Worm (Caenorhabditis elegans) whole organism, young adult: ENCODE results near the gene R05G6.4.
A peak's percentile ranks its signal among the peaks of the same experiment; 100 is the strongest.

Experiments
- K12H6.12 ChIP-seq: fragments of 200-800 bp; sonication (Bioruptor generic); optimal IDR thresholded peaks from 2 replicates; lab custom pipeline; 2018; ENCODE audit warnings: mild to moderate bottlenecking, missing genetic modification characterization, missing compliant biosample characterization
- Y56A3A.18 ChIP-seq: fragments of 200-800 bp; sonication (Bioruptor generic); IDR thresholded peaks from 2 replicates; pipeline ENCODE4 v1.3.6; 2022; ENCODE audit warnings: missing genetic modification reagents, missing genetic modification characterization, missing compliant biosample characterization
- dox-1 ChIP-seq: fragments of 200-800 bp; sonication (Bioruptor generic); IDR thresholded peaks from 2 replicates; pipeline ENCODE4 v1.3.6; 2022; ENCODE audit warnings: missing genetic modification reagents, missing genetic modification characterization, missing compliant biosample characterization
- tbp1 ChIP-seq: fragments of 200-800 bp; sonication (Bioruptor generic); optimal IDR thresholded peaks from 2 replicates; lab custom pipeline; 2018; ENCODE audit warnings: mild to moderate bottlenecking, missing genetic modification characterization, missing compliant biosample characterization
- ztf-22 ChIP-seq: fragments of 200-800 bp; sonication (Bioruptor generic); optimal IDR thresholded peaks from 2 replicates; lab custom pipeline; 2018; ENCODE audit warnings: mild to moderate bottlenecking, missing genetic modification characterization, moderate library complexity, missing compliant biosample characterization

- TF ChIP-seq Y56A3A.18 = no peak
- TF ChIP-seq K12H6.12 (tag; lab: Kevin White, UChicago) = no peak
- peak; percentile 10 for TF ChIP-seq tbp1 (GFP tag; lab: Kevin White, UChicago)
- TF ChIP-seq dox-1 (GFP tag; lab: Robert Waterston, UW) = no peak
- no peak for TF ChIP-seq ztf-22 (GFP tag; lab: Kevin White, UChicago)
Observed at ce11 chrIV:7473159-7473649, 39.8 kb upstream of the R05G6.4 start, which contains the start of the genes plk-3 and F55G1.6.
